Fruit fly (Drosophila melanogaster) Kc167 (cell line): ENCODE measurements around the gene Grip84.

Experiments
- Myc ChIP-seq: fragments of >200 bp; optimal IDR thresholded peaks from 2 replicates; lab custom pipeline; 2017; ENCODE audit warnings: missing external identifiers
- Sin3A ChIP-seq: fragments of >200 bp; optimal IDR thresholded peaks from 2 replicates; lab custom pipeline; 2018; ENCODE audit warnings: missing external identifiers
- h ChIP-seq: fragments of >200 bp; optimal IDR thresholded peaks from 3 replicates; lab custom pipeline; 2018; ENCODE audit warnings: missing external identifiers
- insv ChIP-seq: fragments of >200 bp; optimal IDR thresholded peaks from 3 replicates; lab custom pipeline; 2018; ENCODE audit warnings: missing external identifiers
- psq ChIP-seq: fragments of >200 bp; optimal IDR thresholded peaks from 2 replicates; lab custom pipeline; 2017; ENCODE audit warnings: missing external identifiers
- ttk ChIP-seq: sonication (Bioruptor generic); optimal IDR thresholded peaks from 2 replicates; lab custom pipeline; 2017; ENCODE audit warnings: missing external identifiers

The Grip84 gene

dm6 chrX:19577940-19578632 is 12.5 kb upstream of the Grip84 start:
- TF ChIP-seq insv (no peak), ttk (lab: Kevin White, UChicago) (peak; percentile 6)

- TF ChIP-seq insv (no peak), ttk (lab: Kevin White, UChicago) (no peak), Myc (lab: Kevin White, UChicago) (no peak), h (lab: Kevin White, UChicago) (no peak)
These were observed 8.1 kb upstream of the Grip84 start for dm6 chrX:19573687-19574086.

- TF ChIP-seq psq (lab: Kevin White, UChicago) (no peak), Sin3A (lab: Kevin White, UChicago) (no peak), insv (no peak), h (lab: Kevin White, UChicago) (no peak), ttk (lab: Kevin White, UChicago) (no peak), Myc (lab: Kevin White, UChicago) (no peak)
These were observed 16.0 kb downstream of the Grip84 start for dm6 chrX:19549570-19549969.

DNA sequence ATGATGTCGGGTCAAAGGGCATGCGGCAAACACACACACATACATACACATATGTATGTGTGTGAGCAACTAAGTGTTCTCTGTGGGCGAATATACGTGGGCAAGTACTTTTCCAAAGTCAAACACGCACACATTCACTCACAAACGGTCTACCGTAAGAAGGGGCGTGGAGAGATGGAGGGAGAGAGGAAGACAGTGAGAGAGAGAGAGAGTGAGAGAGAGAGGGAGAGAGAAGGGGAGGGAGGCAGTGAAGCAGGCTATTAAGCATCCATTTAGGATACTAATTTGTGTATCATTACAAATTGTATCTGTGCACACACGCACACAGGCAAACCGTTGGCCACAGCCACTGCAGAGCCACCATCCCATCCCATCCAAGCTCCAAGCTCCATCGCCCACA is 17.1 kb downstream of the Grip84 start:
- TF ChIP-seq ttk (lab: Kevin White, UChicago) (no peak), Myc (lab: Kevin White, UChicago) (no peak), h (lab: Kevin White, UChicago) (no peak), Sin3A (lab: Kevin White, UChicago) (no peak), psq (lab: Kevin White, UChicago) (no peak), insv (no peak)

DNA sequence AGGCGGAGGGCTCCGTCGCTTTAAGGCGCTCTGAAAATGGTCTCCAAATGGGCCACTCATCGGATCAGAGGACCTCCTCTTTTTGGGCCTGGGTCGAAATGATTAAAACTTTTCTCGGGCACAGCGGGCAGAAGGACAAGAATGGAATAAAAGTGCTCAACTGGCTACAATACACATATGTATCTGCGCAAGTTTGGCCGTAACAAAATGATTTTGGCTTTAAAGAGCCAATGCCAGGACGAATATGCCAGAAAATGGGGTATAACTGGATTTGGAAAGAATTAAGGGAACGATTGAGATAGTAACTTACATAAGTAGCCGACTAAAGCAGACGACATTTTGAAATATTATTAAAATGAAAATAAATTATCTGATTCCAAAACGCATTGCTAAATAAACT is 18.2 kb downstream of the Grip84 start, which contains the start of gene CG32532:
Gene CG32532, minus strand, starts transcription at position 101 of the 400 bp plus-strand sequence.
- TF ChIP-seq Myc (lab: Kevin White, UChicago) (no peak), Sin3A (lab: Kevin White, UChicago) (no peak), insv (no peak), ttk (lab: Kevin White, UChicago) (no peak)

- TF ChIP-seq Myc (lab: Kevin White, UChicago), result no peak
- TF ChIP-seq h (lab: Kevin White, UChicago), result no peak
These were observed 18.9 kb downstream of the Grip84 start for dm6 chrX:19546658-19547038.

DNA sequence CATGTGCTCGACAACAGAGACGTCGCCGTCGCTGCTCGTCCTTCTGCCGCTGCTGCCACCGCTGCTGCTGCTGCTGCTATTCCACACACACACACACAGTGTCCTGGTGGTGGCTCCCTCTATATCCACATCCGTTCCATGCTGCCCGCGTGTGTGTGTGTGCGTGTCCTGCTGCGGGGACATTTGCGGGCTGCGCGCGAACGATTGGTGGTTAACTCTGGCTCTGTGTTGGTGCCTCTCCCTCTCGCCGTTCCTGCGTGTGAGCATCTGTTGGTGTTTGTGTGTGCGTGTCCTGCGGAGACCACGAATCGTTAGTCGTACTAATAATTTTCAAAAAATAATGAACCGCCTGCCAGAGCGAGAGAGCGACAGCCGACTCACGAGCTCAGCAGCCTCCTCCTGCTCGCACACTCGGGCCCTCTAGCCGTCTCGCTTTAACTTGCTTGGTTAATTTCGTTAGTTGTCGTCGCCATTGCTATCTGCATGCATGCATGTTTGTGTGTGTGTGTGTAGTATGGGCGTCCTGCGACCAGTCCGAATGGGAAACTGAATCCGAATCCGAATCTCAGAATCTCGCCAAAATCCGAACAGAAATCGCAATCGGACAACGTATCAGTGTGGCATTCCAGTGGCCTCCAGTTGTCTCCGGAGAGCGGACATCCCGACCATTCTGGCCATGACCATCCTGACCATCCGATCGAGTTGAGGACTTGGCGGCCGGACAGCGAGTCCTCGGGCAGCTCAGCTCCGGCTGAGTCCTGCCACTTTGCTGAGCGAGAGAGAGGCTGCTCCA is 19.5 kb downstream of the Grip84 start:
- no peak for TF ChIP-seq psq (lab: Kevin White, UChicago)
- TF ChIP-seq Myc (lab: Kevin White, UChicago), result no peak
- no peak for TF ChIP-seq insv
- no peak for TF ChIP-seq h (lab: Kevin White, UChicago)
- TF ChIP-seq ttk (lab: Kevin White, UChicago), result no peak
- TF ChIP-seq Sin3A (lab: Kevin White, UChicago), result no peak

DNA sequence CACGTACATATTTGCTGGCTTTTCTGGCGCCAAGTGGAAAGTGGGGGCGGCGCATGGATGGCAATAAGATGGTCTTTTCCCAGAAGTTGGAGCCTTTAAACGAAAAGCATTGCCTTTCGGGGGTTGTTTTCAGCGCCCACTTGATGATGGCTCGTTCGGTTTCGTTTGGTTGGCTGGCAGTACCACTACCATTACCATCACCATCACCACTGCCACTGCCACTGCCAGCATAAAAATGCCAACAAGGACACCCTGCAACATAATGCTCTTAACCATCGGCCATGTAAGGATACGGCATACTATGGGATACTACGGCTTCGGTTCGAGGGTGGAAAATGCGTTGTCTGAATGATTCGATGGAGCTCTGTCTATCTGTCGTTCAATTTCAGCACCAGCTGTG is 30.2 kb downstream of the Grip84 start:
- TF ChIP-seq ttk (lab: Kevin White, UChicago) (no peak), insv (no peak), h (lab: Kevin White, UChicago) (no peak), psq (lab: Kevin White, UChicago) (no peak), Sin3A (lab: Kevin White, UChicago) (no peak), Myc (lab: Kevin White, UChicago) (no peak)

DNA sequence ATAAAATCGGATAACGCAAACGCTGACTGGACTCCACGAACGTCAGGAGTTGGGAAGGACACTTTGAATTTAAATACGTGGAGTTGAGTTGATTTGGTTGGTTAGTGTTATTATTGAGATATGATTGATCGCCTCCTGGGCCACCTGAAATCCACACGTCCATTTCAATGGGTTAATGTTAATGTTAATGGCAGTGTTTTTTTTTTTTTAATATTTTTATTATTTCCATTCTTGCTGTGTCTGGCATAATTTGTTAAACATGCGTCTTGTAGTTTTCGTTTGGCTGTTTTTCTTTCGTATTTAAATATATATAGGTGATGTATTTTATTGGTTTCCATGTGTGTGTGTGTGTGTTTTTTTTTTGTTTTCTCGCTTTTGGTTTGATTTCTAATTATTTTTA is 33.9 kb downstream of the Grip84 start, which contains the start of gene CG12231:
Gene CG12231, minus strand, starts transcription at position 101 of the 400 bp plus-strand sequence.
- TF ChIP-seq psq (lab: Kevin White, UChicago), result no peak
- no peak for TF ChIP-seq ttk (lab: Kevin White, UChicago)
- no peak for TF ChIP-seq h (lab: Kevin White, UChicago)
- TF ChIP-seq Myc (lab: Kevin White, UChicago), result no peak
- no peak for TF ChIP-seq Sin3A (lab: Kevin White, UChicago)
- TF ChIP-seq insv, result no peak

- TF ChIP-seq h (lab: Kevin White, UChicago) (no peak), Sin3A (lab: Kevin White, UChicago) (no peak), psq (lab: Kevin White, UChicago) (no peak), insv (no peak), Myc (lab: Kevin White, UChicago) (no peak), ttk (lab: Kevin White, UChicago) (no peak)
These were observed 43.0 kb downstream of the Grip84 start for dm6 chrX:19522597-19522996.

dm6 chrX:19521753-19522383 is 43.7 kb downstream of the Grip84 start, which contains the start of the genes Idh3a and CoRest:
Idh3a (minus strand) TSS chrX:19521810.
CoRest (plus strand) TSS chrX:19521929.
- no peak for TF ChIP-seq insv
- no peak for TF ChIP-seq psq (lab: Kevin White, UChicago)
- no peak for TF ChIP-seq ttk (lab: Kevin White, UChicago)
- TF ChIP-seq Sin3A (lab: Kevin White, UChicago), result peak; percentile 66

dm6 chrX:19520888-19521287 is 44.7 kb downstream of the Grip84 start:
- TF ChIP-seq ttk (lab: Kevin White, UChicago), result no peak
- no peak for TF ChIP-seq Sin3A (lab: Kevin White, UChicago)
- TF ChIP-seq insv, result no peak
- TF ChIP-seq h (lab: Kevin White, UChicago), result no peak
